Worm (Caenorhabditis elegans) whole organism, mixed stage, embryonic: ENCODE results near the gene T24D8.6.

Experiments
- ham-2 ChIP-seq: fragments of 200-800 bp; sonication (Bioruptor generic); optimal IDR thresholded peaks from 2 replicates; lab custom pipeline; 2018; ENCODE audit warnings: mild to moderate bottlenecking, missing genetic modification characterization, missing compliant biosample characterization
- nhr-12 ChIP-seq: fragments of 150-350 bp; optimal IDR thresholded peaks from 2 replicates; lab custom pipeline; 2014; ENCODE audit warnings: missing biosample characterization, missing genetic modification characterization
- nhr-28 ChIP-seq: fragments of 150-350 bp; optimal IDR thresholded peaks from 2 replicates; lab custom pipeline; 2014; ENCODE audit warnings: missing biosample characterization, missing genetic modification characterization
- unc-39 ChIP-seq: fragments of 150-350 bp; optimal IDR thresholded peaks from 2 replicates; lab custom pipeline; 2014; ENCODE audit warnings: missing biosample characterization, missing genetic modification characterization

ce11 chrX:2365890-2366289 is at the start of gene T24D8.6:
- no peak for TF ChIP-seq ham-2 (GFP tag; lab: Kevin White, UChicago)
- no peak for TF ChIP-seq nhr-28 (tag; lab: Kevin White, UChicago)
- no peak for TF ChIP-seq unc-39 (tag; lab: Kevin White, UChicago)
- no peak for TF ChIP-seq nhr-12
